Worm (Caenorhabditis elegans) whole organism, midembryonic: Measurements from ENCODE around the gene F23F1.6.

Source experiments
- T22C8.4 ChIP-seq: fragments of 200-800 bp; sonication (Bioruptor generic); IDR thresholded peaks from 2 replicates; pipeline ENCODE4 v1.3.6; 2022; ENCODE audit warnings: missing genetic modification characterization, missing compliant biosample characterization
- cog-1 ChIP-seq: sonication (generic microtip); optimal IDR thresholded peaks from 2 replicates; lab custom pipeline; 2016; ENCODE audit warnings: missing genetic modification characterization, missing compliant biosample characterization
- flt-1 ChIP-seq: fragments of 200-800 bp; sonication (Bioruptor generic); IDR thresholded peaks from 2 replicates; pipeline ENCODE4 v1.3.6; 2022; ENCODE audit warnings: missing genetic modification characterization, missing compliant biosample characterization
- klf-2 ChIP-seq: fragments of 200-800 bp; sonication (Bioruptor generic); conservative IDR thresholded peaks from 2 replicates; pipeline ENCODE4 v1.3.6; 2022; ENCODE audit warnings: missing genetic modification reagents, missing genetic modification characterization, missing compliant biosample characterization
- med-1 ChIP-seq: sonication (generic microtip); optimal IDR thresholded peaks from 2 replicates; lab custom pipeline; 2017; ENCODE audit warnings: missing genetic modification characterization, mild to moderate bottlenecking, missing compliant biosample characterization, antibody characterized with exemption, missing genetic modification reagents; ENCODE audit not compliant: insufficient read depth
- ref-1 ChIP-seq: fragments of 200-800 bp; sonication (Bioruptor generic); conservative IDR thresholded peaks from 2 replicates; pipeline ENCODE4 v1.3.6; 2022; ENCODE audit warnings: missing genetic modification reagents, missing genetic modification characterization, missing compliant biosample characterization
- tab-1 ChIP-seq: fragments of 200-800 bp; sonication (Bioruptor generic); IDR thresholded peaks from 2 replicates; pipeline ENCODE4 v1.3.6; 2022; ENCODE audit warnings: missing genetic modification characterization, missing compliant biosample characterization
- ztf-23 ChIP-seq: fragments of 200-800 bp; sonication (Bioruptor generic); IDR thresholded peaks from 2 replicates; pipeline ENCODE4 v1.3.6; 2022; ENCODE audit warnings: missing genetic modification reagents, missing genetic modification characterization, missing compliant biosample characterization
- ztf-29 ChIP-seq: fragments of 200-800 bp; sonication (Bioruptor generic); IDR thresholded peaks from 2 replicates; pipeline ENCODE4 v1.3.6; 2022; ENCODE audit warnings: missing genetic modification reagents, missing genetic modification characterization, missing compliant biosample characterization

ce11 chrII:586-985 is 36.5 kb downstream of the F23F1.6 start:
- TF ChIP-seq cog-1: no peak
- TF ChIP-seq T22C8.4 (GFP tag; lab: Robert Waterston, UW): no peak
- no peak for TF ChIP-seq flt-1
- no peak for TF ChIP-seq ztf-23 (GFP tag; lab: Robert Waterston, UW)
- no peak for TF ChIP-seq med-1
- no peak for TF ChIP-seq tab-1 (GFP tag; lab: Robert Waterston, UW)
- no peak for TF ChIP-seq ref-1
- TF ChIP-seq klf-2 (GFP tag; lab: Robert Waterston, UW): no peak
- no peak for TF ChIP-seq ztf-29 (GFP tag; lab: Robert Waterston, UW)
